Fruit fly (Drosophila melanogaster): Measurements from ENCODE around the gene Smyd3.

The Smyd3 gene

DNA sequence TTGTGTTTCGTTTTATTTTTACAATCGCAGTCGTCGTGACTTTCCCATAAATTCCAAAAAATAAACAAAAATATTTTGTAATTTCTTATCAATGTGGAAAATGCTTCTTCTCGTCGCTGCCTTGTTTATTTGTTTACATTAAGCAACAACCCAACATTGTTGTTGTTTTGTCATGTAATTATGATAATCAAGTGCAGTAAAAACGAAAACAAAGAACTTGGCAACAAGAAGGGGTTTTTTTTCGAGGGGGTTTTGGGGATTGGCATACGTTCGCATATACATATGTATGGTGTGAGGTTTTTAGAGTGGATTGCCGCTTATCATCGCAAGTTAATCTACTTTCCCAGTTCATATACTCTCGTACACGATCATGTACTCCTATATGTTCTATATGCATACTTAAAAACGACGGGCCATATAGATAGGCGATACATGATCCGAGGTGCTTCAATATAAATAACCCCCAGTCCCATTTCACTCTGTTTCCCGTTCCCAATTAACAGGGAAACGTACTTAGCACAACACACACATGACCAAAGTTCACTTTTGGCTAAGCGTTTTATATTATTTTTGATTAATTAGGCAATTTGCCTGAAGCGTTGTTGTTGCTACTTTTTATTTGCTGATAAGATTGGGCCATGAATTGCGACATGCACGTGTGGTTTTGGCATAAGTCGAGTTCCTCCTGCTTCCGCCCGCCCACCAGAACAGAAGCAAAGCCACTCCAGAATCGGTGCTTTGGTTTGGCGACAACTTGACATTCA, 45.0 kb upstream of the Smyd3 start:
- peak; percentile 29 for TF ChIP-seq CG5180 (GFP tag; optimal IDR thresholded peaks at IDR 0.05)
- TF ChIP-seq CG3838 (GFP tag; optimal IDR thresholded peaks at IDR 0.05) = peak; percentile 37
- peak; percentile 9 for TF ChIP-seq nau (GFP tag; optimal IDR thresholded peaks at IDR 0.05)
- TF ChIP-seq CG10543 (GFP tag; optimal IDR thresholded peaks at IDR 0.05) = peak; percentile 16
- TF ChIP-seq wek (GFP tag; optimal IDR thresholded peaks at IDR 0.05) = peak; percentile 26
- no peak for TF ChIP-seq CG12104 (GFP tag; optimal IDR thresholded peaks at IDR 0.05)
- TF ChIP-seq CG32772 (GFP tag; IDR thresholded peaks at IDR 0.05) = no peak
- peak; percentile 57 for TF ChIP-seq CG17359 (tag; optimal IDR thresholded peaks at IDR 0.05)
- 0 out of 4 replicates have a peak, but pooled peaks have one; percentile 30 for TF ChIP-seq chinmo (GFP tag; IDR thresholded peaks at IDR 0.05; ENCODE audit: partially characterized antibody)
- peak; percentile 49 for TF ChIP-seq CG2678 (tag; optimal IDR thresholded peaks at IDR 0.05)
- no peak for TF ChIP-seq ap (GFP tag; IDR thresholded peaks at IDR 0.05)
- peak; percentile 24 for TF ChIP-seq CG12219 (GFP tag; optimal IDR thresholded peaks at IDR 0.05)
- TF ChIP-seq Eip74EF (GFP tag; optimal IDR thresholded peaks at IDR 0.05) = peak in 1 of 2 experiments; percentile 27
- TF ChIP-seq unpg (GFP tag; optimal IDR thresholded peaks at IDR 0.05) = peak; percentile 13
- peak; percentile 72 for TF ChIP-seq Med (GFP tag)
- TF ChIP-seq Nf-YA (GFP tag; IDR thresholded peaks at IDR 0.05) = no peak
- TF ChIP-seq Sry-β (GFP tag; optimal IDR thresholded peaks at IDR 0.05) = peak; percentile 5
- TF ChIP-seq CG4707 (GFP tag; optimal IDR thresholded peaks at IDR 0.05) = peak; percentile 27
- TF ChIP-seq CG11723 (GFP tag; optimal IDR thresholded peaks at IDR 0.05) = peak; percentile 23
- no peak for TF ChIP-seq CG32532 (GFP tag; IDR thresholded peaks at IDR 0.05)
- peak; percentile 35 for TF ChIP-seq CG3407 (GFP tag; optimal IDR thresholded peaks at IDR 0.05)
- TF ChIP-seq CG13624 (GFP tag; optimal IDR thresholded peaks at IDR 0.05) = no peak
- peak; percentile 33 for TF ChIP-seq CG15601 (tag; optimal IDR thresholded peaks at IDR 0.05)
- peak; percentile 18 for TF ChIP-seq odd (GFP tag; optimal IDR thresholded peaks at IDR 0.05)
- TF ChIP-seq CG11504 (tag; optimal IDR thresholded peaks at IDR 0.05) = peak; percentile 26
- peak; percentile 15 for TF ChIP-seq CG13424 (tag; optimal IDR thresholded peaks at IDR 0.05)
- peak; percentile 72 for TF ChIP-seq ATbp (GFP tag; optimal IDR thresholded peaks at IDR 0.05)
- TF ChIP-seq CG17385 (GFP tag; optimal IDR thresholded peaks at IDR 0.05) = peak; percentile 70
- TF ChIP-seq CG6254 (GFP tag; optimal IDR thresholded peaks at IDR 0.05) = peak; percentile 8
- no peak for TF ChIP-seq CG6272 (GFP tag; IDR thresholded peaks at IDR 0.05)
- TF ChIP-seq exex (tag; optimal IDR thresholded peaks at IDR 0.05) = peak; percentile 94
- no peak for TF ChIP-seq CG3726 (GFP tag; IDR thresholded peaks at IDR 0.05)
- no peak for TF ChIP-seq CG11695 (GFP tag; IDR thresholded peaks at IDR 0.05)
- TF ChIP-seq CG12769 (tag; optimal IDR thresholded peaks at IDR 0.05) = peak; percentile 0
- peak; percentile 12 for TF ChIP-seq sqz (GFP tag; optimal IDR thresholded peaks at IDR 0.05)
- peak; percentile 8 for TF ChIP-seq CG10147 (GFP tag; optimal IDR thresholded peaks at IDR 0.05)
- no peak for TF ChIP-seq stwl (tag; optimal IDR thresholded peaks at IDR 0.05)
- peak; percentile 2 for TF ChIP-seq CG17912 (GFP tag; optimal IDR thresholded peaks at IDR 0.05)
- TF ChIP-seq Hey (tag; optimal IDR thresholded peaks at IDR 0.05) = peak; percentile 58
- peak in 1 of 2 experiments; percentile 37 for TF ChIP-seq bsh (GFP tag; optimal IDR thresholded peaks at IDR 0.05)
- peak; percentile 44 for TF ChIP-seq CG17568 (GFP tag; optimal IDR thresholded peaks at IDR 0.05)
- no peak for TF ChIP-seq toy (GFP tag; IDR thresholded peaks at IDR 0.05)
- peak in 1 of 2 experiments; percentile 72 for TF ChIP-seq eve (GFP tag; optimal IDR thresholded peaks at IDR 0.05)
- peak in 1 of 2 experiments; percentile 64 for TF ChIP-seq Pdp1 (GFP tag; optimal IDR thresholded peaks at IDR 0.05)
- TF ChIP-seq cwo (GFP tag; optimal IDR thresholded peaks at IDR 0.05) = peak; percentile 90
- TF ChIP-seq tap (tag; optimal IDR thresholded peaks at IDR 0.05) = peak; percentile 26
- peak; percentile 61 for TF ChIP-seq fd64A (GFP tag; optimal IDR thresholded peaks at IDR 0.05)
